Worm (Caenorhabditis elegans) whole organism, L3 larva: ENCODE measurements around the gene T05A8.2.
"Not testable (repeated sequence)": the region's sequence is repeated elsewhere in the genome, so short reads cannot be mapped to it uniquely, and the experiment has no call there.

Experiments
- nhr-12 ChIP-seq: fragments of 150-350 bp; optimal IDR thresholded peaks from 2 replicates; lab custom pipeline; 2014; ENCODE audit warnings: missing biosample characterization, missing genetic modification characterization
- snpc-4 ChIP-seq: fragments of 150-350 bp; optimal IDR thresholded peaks from 2 replicates; lab custom pipeline; 2014; ENCODE audit warnings: missing biosample characterization, missing genetic modification characterization

DNA sequence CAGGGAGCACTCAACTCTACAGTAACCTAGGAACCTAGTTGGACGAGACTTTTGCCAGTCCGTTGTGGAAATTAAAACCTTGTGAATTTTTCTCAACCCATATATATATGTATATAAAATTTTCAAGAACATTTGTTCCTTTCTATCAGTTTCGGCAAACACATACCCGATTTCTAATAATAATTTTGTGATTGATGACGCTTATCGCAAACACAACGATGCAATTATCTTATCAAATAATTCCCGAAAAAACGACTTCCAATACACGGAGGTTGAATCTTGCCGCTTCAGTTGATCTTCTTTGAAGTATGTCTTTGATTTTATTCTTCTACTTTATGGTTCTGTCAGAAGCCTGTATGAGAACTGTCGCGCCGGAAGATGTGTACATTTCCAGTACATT, 45.7 kb downstream of the T05A8.2 start, which contains the start of gene F22E5.2:
- not testable (repeated sequence) for TF ChIP-seq nhr-12 (tag; lab: Kevin White, UChicago); snpc-4
